Worm (Caenorhabditis elegans) whole organism, L4 larva: ENCODE results near the gene scl-9.

Experiments
- ceh-62 ChIP-seq: sonication (generic microtip); optimal IDR thresholded peaks from 2 replicates; lab custom pipeline; 2017; ENCODE audit warnings: missing biosample characterization, missing genetic modification characterization
- fos-1 ChIP-seq: fragments of 150-350 bp; optimal IDR thresholded peaks from 2 replicates; lab custom pipeline; 2014; ENCODE audit warnings: missing biosample characterization, missing genetic modification characterization
- nhr-237 ChIP-seq: sonication (generic microtip); optimal IDR thresholded peaks from 2 replicates; lab custom pipeline; 2017; ENCODE audit warnings: missing biosample characterization, missing genetic modification characterization
- snpc-4 ChIP-seq: fragments of 150-350 bp; optimal IDR thresholded peaks from 2 replicates; lab custom pipeline; 2014; ENCODE audit warnings: missing biosample characterization, missing genetic modification characterization
- unc-62 ChIP-seq, 3 experiments: fragments of 150-350 bp in 1 of 3; sonication (generic microtip); optimal IDR thresholded peaks in 2 of 3; peaks in 1 of 3; 1 replicate in 1 of 3; 2 replicates in 2 of 3; lab custom pipeline; 2014 to 2017; ENCODE audit warnings: missing biosample characterization in 3 of 3, missing genetic modification characterization in 3 of 3, missing genetic modification reagents in 3 of 3, missing genotype in 1 of 3
- ztf-11 ChIP-seq: fragments of 150-350 bp; optimal IDR thresholded peaks from 2 replicates; lab custom pipeline; 2014; ENCODE audit warnings: missing biosample characterization, missing genetic modification characterization

DNA sequence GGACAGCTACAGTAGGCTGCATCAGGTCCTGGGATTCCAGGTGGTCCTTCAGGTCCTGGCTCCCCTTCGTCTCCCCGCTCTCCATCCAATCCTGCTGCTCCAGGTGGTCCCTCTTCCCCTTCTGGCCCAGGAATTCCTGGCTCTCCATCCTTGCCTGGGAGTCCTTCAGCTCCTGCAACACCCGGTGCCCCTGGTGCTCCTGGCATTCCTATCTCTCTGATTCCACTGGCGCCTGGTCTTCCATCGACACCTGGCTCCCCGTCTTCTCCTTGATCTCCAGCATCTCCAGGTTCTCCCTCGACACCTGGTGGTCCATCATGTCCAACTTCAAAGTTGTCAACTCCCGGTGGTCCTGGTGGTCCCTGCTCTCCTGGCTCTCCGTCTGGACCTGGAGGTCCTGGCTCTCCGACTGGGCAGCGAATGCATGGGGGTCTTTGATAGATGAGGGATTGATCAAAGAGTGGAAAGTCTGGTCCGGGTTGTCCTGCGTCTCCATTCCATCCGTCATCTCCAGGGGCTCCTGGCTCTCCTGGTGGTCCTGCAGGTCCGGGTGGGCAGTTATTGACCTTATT lies 42.8 kb downstream of the scl-9 start:
- TF ChIP-seq fos-1 (tag; lab: Kevin White, UChicago) (no peak), unc-62 (GFP tag; optimal IDR thresholded peaks at IDR 0.05 in 1 of 2; lab: Kevin White, UChicago) (no peak), unc-62 (tag; optimal IDR thresholded peaks at IDR 0.05; lab: Kevin White, UChicago) (no peak), ceh-62 (tag; lab: Kevin White, UChicago) (no peak), nhr-237 (tag; lab: Kevin White, UChicago) (no peak), ztf-11 (tag; lab: Kevin White, UChicago) (no peak), snpc-4 (tag; lab: Kevin White, UChicago) (no peak)
